Fruit fly (Drosophila melanogaster) whole organism, embryonic: ENCODE data around the gene Mlc1.

Source experiments
- CG10147 ChIP-seq: fragments of 200-800 bp; sonication (Bioruptor generic); optimal IDR thresholded peaks from 2 replicates; lab custom pipeline; 2019; ENCODE audit warnings: missing biosample characterization, mild to moderate bottlenecking, missing genetic modification characterization, moderate library complexity
- CG10321 ChIP-seq: fragments of 200-800 bp; sonication (Bioruptor generic); IDR thresholded peaks from 2 replicates; pipeline ENCODE4 v1.3.6; 2022; ENCODE audit warnings: missing biosample characterization, missing genetic modification characterization
- CG10431 ChIP-seq: fragments of 200-800 bp; sonication (Bioruptor generic); optimal IDR thresholded peaks from 3 replicates; lab custom pipeline; 2018; ENCODE audit warnings: missing biosample characterization, mild to moderate bottlenecking, missing genetic modification characterization
- CG11398 ChIP-seq: fragments of 200-800 bp; sonication (Bioruptor generic); optimal IDR thresholded peaks from 2 replicates; lab custom pipeline; 2016; ENCODE audit warnings: missing biosample characterization, missing genetic modification characterization
- CG11696 ChIP-seq: fragments of 200-800 bp; sonication (Bioruptor generic); IDR thresholded peaks from 2 replicates; pipeline ENCODE4 v1.3.6; 2022; ENCODE audit warnings: missing biosample characterization, missing genetic modification characterization
- CG15514 ChIP-seq: fragments of 200-800 bp; sonication (Bioruptor generic); optimal IDR thresholded peaks from 3 replicates; lab custom pipeline; 2017; ENCODE audit warnings: missing biosample characterization, missing genetic modification characterization, mild to moderate bottlenecking, moderate library complexity, missing genetic modification reagents
- CG17568 ChIP-seq: fragments of 200-800 bp; sonication (Bioruptor generic); optimal IDR thresholded peaks from 2 replicates; lab custom pipeline; 2018; ENCODE audit warnings: missing biosample characterization, mild to moderate bottlenecking, missing genetic modification characterization, moderate library complexity
- CG18011 ChIP-seq: fragments of 200-800 bp; sonication (Bioruptor generic); optimal IDR thresholded peaks from 2 replicates; lab custom pipeline; 2017; ENCODE audit warnings: missing biosample characterization, missing genetic modification characterization, mild to moderate bottlenecking, moderate library complexity, missing genotype
- CG2129 ChIP-seq: fragments of 200-800 bp; sonication (Bioruptor generic); IDR thresholded peaks from 2 replicates; pipeline ENCODE4 v1.3.6; 2022; ENCODE audit warnings: missing biosample characterization, missing genetic modification characterization; ENCODE audit not compliant: partially characterized antibody
- CG30020 ChIP-seq: fragments of 200-800 bp; optimal IDR thresholded peaks from 2 replicates; lab custom pipeline; 2019; ENCODE audit warnings: missing biosample characterization, mild to moderate bottlenecking, missing genetic modification characterization, moderate library complexity
- CG30431 ChIP-seq: fragments of 200-800 bp; sonication (Bioruptor generic); optimal IDR thresholded peaks from 2 replicates; lab custom pipeline; 2017; ENCODE audit warnings: missing biosample characterization, missing genetic modification characterization
- CG31365 ChIP-seq: fragments of 200-800 bp; sonication (Bioruptor generic); optimal IDR thresholded peaks from 2 replicates; lab custom pipeline; 2018; ENCODE audit warnings: missing biosample characterization, mild to moderate bottlenecking, missing genetic modification characterization
- CG32772 ChIP-seq: fragments of 200-800 bp; sonication (Bioruptor generic); IDR thresholded peaks from 2 replicates; pipeline ENCODE4 v1.3.6; 2022; ENCODE audit warnings: missing biosample characterization, missing genetic modification characterization
- CG34224 ChIP-seq: fragments of 200-800 bp; sonication (Bioruptor generic); IDR thresholded peaks from 3 replicates; pipeline ENCODE4 v1.3.6; 2022; ENCODE audit warnings: missing biosample characterization, missing genetic modification characterization; ENCODE audit not compliant: partially characterized antibody
- CG3838 ChIP-seq: fragments of 200-800 bp; sonication (Bioruptor generic); optimal IDR thresholded peaks from 3 replicates; lab custom pipeline; 2016; ENCODE audit warnings: missing biosample characterization, missing genetic modification characterization
- CG5245 ChIP-seq: fragments of 200-800 bp; sonication (Bioruptor generic); optimal IDR thresholded peaks from 3 replicates; lab custom pipeline; 2016; ENCODE audit warnings: missing biosample characterization, missing genetic modification characterization
- CG8089 ChIP-seq: fragments of 200-800 bp; sonication (Bioruptor generic); optimal IDR thresholded peaks from 3 replicates; lab custom pipeline; 2016; ENCODE audit warnings: missing biosample characterization, missing genetic modification characterization
- CHES-1-like ChIP-seq: fragments of 200-800 bp; sonication (Bioruptor generic); optimal IDR thresholded peaks from 2 replicates; lab custom pipeline; 2016; ENCODE audit warnings: missing biosample characterization, missing genetic modification characterization
- Dek ChIP-seq: fragments of 200-800 bp; sonication (Bioruptor generic); optimal IDR thresholded peaks from 3 replicates; lab custom pipeline; 2019; ENCODE audit warnings: missing biosample characterization, mild to moderate bottlenecking, missing genetic modification characterization, moderate library complexity
- GATAe ChIP-seq: fragments of 200-800 bp; sonication (Bioruptor generic); conservative IDR thresholded peaks from 2 replicates; pipeline ENCODE4 v1.3.6; 2022; ENCODE audit warnings: missing biosample characterization, missing genetic modification characterization
- H2.0 ChIP-seq: fragments of 200-800 bp; sonication (Bioruptor generic); IDR thresholded peaks from 2 replicates; pipeline ENCODE4 v1.3.6; 2022; ENCODE audit warnings: missing biosample characterization, missing genetic modification characterization
- Hey ChIP-seq: fragments of 200-800 bp; sonication (Bioruptor generic); optimal IDR thresholded peaks from 3 replicates; lab custom pipeline; 2018; ENCODE audit warnings: missing biosample characterization, mild to moderate bottlenecking, missing genetic modification characterization
- Hr39 ChIP-seq: fragments of >200 bp; optimal IDR thresholded peaks from 2 replicates; lab custom pipeline; 2017
- NFAT ChIP-seq: fragments of 200-800 bp; sonication (Bioruptor generic); IDR thresholded peaks from 2 replicates; pipeline ENCODE4 v1.3.6; 2022; ENCODE audit warnings: missing biosample characterization, missing genetic modification characterization
- Pdp1 ChIP-seq, 2 experiments: fragments of 200-800 bp; sonication (Bioruptor generic); optimal IDR thresholded peaks; 3 replicates each; lab custom pipeline; 2016; ENCODE audit warnings: missing biosample characterization in 2 of 2, missing genetic modification characterization in 2 of 2, mild to moderate bottlenecking in 1 of 2, moderate library complexity in 1 of 2
- Ptx1 ChIP-seq: fragments of 200-800 bp; sonication (Bioruptor generic); IDR thresholded peaks from 2 replicates; pipeline ENCODE4 v1.3.6; 2022; ENCODE audit warnings: missing biosample characterization, missing genetic modification characterization
- Rx ChIP-seq: fragments of 200-800 bp; sonication (Bioruptor generic); IDR thresholded peaks from 2 replicates; pipeline ENCODE4 v1.3.6; 2022; ENCODE audit warnings: missing biosample characterization, missing genetic modification characterization
- Sry-δ ChIP-seq: fragments of 200-800 bp; sonication (Bioruptor generic); optimal IDR thresholded peaks from 2 replicates; lab custom pipeline; 2016; ENCODE audit warnings: missing biosample characterization, missing genetic modification characterization
- TFAM ChIP-seq: fragments of 200-800 bp; sonication (Bioruptor generic); optimal IDR thresholded peaks from 2 replicates; lab custom pipeline; 2017; ENCODE audit warnings: missing biosample characterization, missing genetic modification characterization, inconsistent platforms
- Tbp ChIP-seq: fragments of >200 bp; optimal IDR thresholded peaks from 2 replicates; lab custom pipeline; 2018; ENCODE audit warnings: missing biosample characterization, missing genetic modification characterization
- ara ChIP-seq: fragments of 200-800 bp; sonication (Bioruptor generic); IDR thresholded peaks from 2 replicates; pipeline ENCODE4 v1.3.6; 2022; ENCODE audit warnings: missing biosample characterization, missing genetic modification characterization
- bowl ChIP-seq: fragments of 200-800 bp; sonication (Bioruptor generic); IDR thresholded peaks from 2 replicates; pipeline ENCODE4 v1.3.6; 2022; ENCODE audit warnings: missing biosample characterization, missing genetic modification characterization
- croc ChIP-seq: fragments of 200-800 bp; sonication (Bioruptor generic); conservative IDR thresholded peaks from 3 replicates; pipeline ENCODE4 v1.3.6; 2022; ENCODE audit warnings: missing biosample characterization, missing genetic modification characterization
- dm ChIP-seq: fragments of 200-800 bp; sonication (Bioruptor generic); optimal IDR thresholded peaks from 3 replicates; lab custom pipeline; 2016; ENCODE audit warnings: missing biosample characterization, missing genetic modification characterization
- gem ChIP-seq: fragments of 200-800 bp; sonication (Bioruptor generic); optimal IDR thresholded peaks from 2 replicates; lab custom pipeline; 2019; ENCODE audit warnings: missing biosample characterization, mild to moderate bottlenecking, missing genetic modification characterization, moderate library complexity
- gt ChIP-seq: fragments of 200-800 bp; sonication (Bioruptor generic); IDR thresholded peaks from 2 replicates; pipeline ENCODE4 v1.3.6; 2022; ENCODE audit warnings: missing biosample characterization, missing genetic modification characterization
- ham ChIP-seq: fragments of 200-800 bp; sonication (Bioruptor generic); IDR thresholded peaks from 2 replicates; pipeline ENCODE4 v1.3.6; 2022; ENCODE audit warnings: missing biosample characterization, missing genetic modification characterization
- knrl ChIP-seq: fragments of 200-800 bp; sonication (Bioruptor generic); IDR thresholded peaks from 3 replicates; pipeline ENCODE4 v1.3.6; 2022; ENCODE audit warnings: missing biosample characterization, missing genetic modification characterization; ENCODE audit not compliant: partially characterized antibody
- lola ChIP-seq, 3 experiments: fragments of >200 bp in 2 of 3; fragments of 200-800 bp in 1 of 3; sonication (Bioruptor generic) in 1 of 3; optimal IDR thresholded peaks; 2 replicates each; lab custom pipeline; 2017 to 2019; ENCODE audit warnings: missing biosample characterization in 3 of 3, missing genetic modification characterization in 3 of 3, mild to moderate bottlenecking in 1 of 3, moderate library complexity in 1 of 3
- nau ChIP-seq: fragments of 200-800 bp; sonication (Bioruptor generic); optimal IDR thresholded peaks from 3 replicates; lab custom pipeline; 2017; ENCODE audit warnings: missing biosample characterization, mild to moderate bottlenecking, missing genetic modification characterization, missing genetic modification reagents
- scrt ChIP-seq: fragments of 200-800 bp; sonication (Bioruptor generic); optimal IDR thresholded peaks from 2 replicates; lab custom pipeline; 2018; ENCODE audit warnings: missing biosample characterization, mild to moderate bottlenecking, missing genetic modification characterization, moderate library complexity
- sim ChIP-seq: fragments of 200-800 bp; sonication (Bioruptor generic); IDR thresholded peaks from 2 replicates; pipeline ENCODE4 v1.3.6; 2022; ENCODE audit warnings: missing biosample characterization, missing genetic modification characterization
- slp2 ChIP-seq: fragments of 200-800 bp; sonication (Bioruptor generic); optimal IDR thresholded peaks from 2 replicates; lab custom pipeline; 2016; ENCODE audit warnings: missing biosample characterization, missing genetic modification characterization
- sob ChIP-seq: fragments of 200-800 bp; sonication (Bioruptor generic); IDR thresholded peaks from 2 replicates; pipeline ENCODE4 v1.3.6; 2022; ENCODE audit warnings: missing biosample characterization, missing genetic modification characterization
- ssp ChIP-seq: fragments of 200-800 bp; sonication (Bioruptor generic); IDR thresholded peaks from 2 replicates; pipeline ENCODE4 v1.3.6; 2022; ENCODE audit warnings: missing biosample characterization, missing genetic modification characterization
- twi ChIP-seq: fragments of 200-800 bp; optimal IDR thresholded peaks from 2 replicates; lab custom pipeline; 2019; ENCODE audit warnings: missing biosample characterization, mild to moderate bottlenecking, missing genetic modification characterization, moderate library complexity
- tx ChIP-seq: fragments of 200-800 bp; sonication (Bioruptor generic); optimal IDR thresholded peaks from 2 replicates; lab custom pipeline; 2016; ENCODE audit warnings: missing biosample characterization, missing genetic modification characterization
- yki ChIP-seq: fragments of >200 bp; optimal IDR thresholded peaks from 3 replicates; lab custom pipeline; 2018

Gene Mlc1

DNA sequence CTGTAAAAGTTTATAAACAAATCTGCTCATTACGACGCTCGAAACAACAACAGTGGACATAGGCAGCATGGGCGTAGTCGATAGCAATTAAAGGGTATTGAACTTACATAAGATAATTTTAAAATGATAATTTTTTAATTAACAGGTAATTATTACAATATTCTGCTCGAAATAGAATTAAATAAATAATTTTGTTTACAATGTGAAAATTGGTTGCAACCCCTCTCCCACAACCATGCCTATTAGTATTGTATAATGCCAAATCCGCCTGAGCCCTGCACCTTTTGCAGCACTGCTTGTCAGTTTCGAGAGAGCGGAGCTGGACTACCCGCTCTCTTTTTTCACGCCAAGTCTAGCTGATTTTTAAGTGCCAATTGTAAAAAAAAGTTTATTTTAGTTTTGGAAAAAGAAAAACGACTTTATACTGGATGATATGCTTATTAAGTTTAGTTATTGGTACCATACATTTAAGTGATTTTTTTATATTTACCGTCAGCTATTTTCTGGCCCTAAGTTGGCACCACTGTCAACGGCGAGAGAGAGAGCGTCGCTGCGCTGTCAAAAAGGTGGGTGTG lies 23.9 kb downstream of the Mlc1 start, which contains the start of the genes CG5611 and Mtl (continued):
- peak; percentile 98 for TF ChIP-seq CG11696
- peak; percentile 88 for TF ChIP-seq CG11398 (GFP tag; lab: Kevin White, UChicago)
- peak; percentile 100 for TF ChIP-seq sob (GFP tag; lab: Robert Waterston, UW)
- peak; percentile 99 for TF ChIP-seq ham (GFP tag; lab: Robert Waterston, UW)
- TF ChIP-seq yki: no peak
- TF ChIP-seq Hey (tag; lab: Kevin White, UChicago): peak; percentile 97
- TF ChIP-seq slp2: peak; percentile 95
- peak; percentile 99 for TF ChIP-seq CG17568
- peak; percentile 100 for TF ChIP-seq bowl (GFP tag; lab: Robert Waterston, UW)
- TF ChIP-seq lola (GFP tag; optimal IDR thresholded peaks at IDR 0.05; lab: Kevin White, UChicago): peak in 1 of 3 experiments; percentile 100
- peak; percentile 96 for TF ChIP-seq tx
- peak; percentile 100 for TF ChIP-seq gem (tag; lab: Kevin White, UChicago)
- TF ChIP-seq CG34224 (GFP tag; lab: Robert Waterston, UW): no peak
- TF ChIP-seq CG10321 (GFP tag; lab: Robert Waterston, UW): peak; percentile 91
- TF ChIP-seq ssp (GFP tag; lab: Robert Waterston, UW): peak; percentile 98
- peak; percentile 44; the same call in 1 of the 3 replicates for TF ChIP-seq knrl (GFP tag; lab: Robert Waterston, UW)
- TF ChIP-seq scrt (GFP tag; lab: Kevin White, UChicago): peak; percentile 97
- peak; percentile 95 for TF ChIP-seq CG15514 (GFP tag; lab: Kevin White, UChicago)
- TF ChIP-seq CG30431 (GFP tag; lab: Kevin White, UChicago): peak; percentile 99
- no peak for TF ChIP-seq CG2129
- TF ChIP-seq CG10147 (GFP tag; lab: Kevin White, UChicago): peak; percentile 99
- TF ChIP-seq TFAM (GFP tag; lab: Kevin White, UChicago): peak; percentile 95
- peak; percentile 94 for TF ChIP-seq CG18011 (GFP tag; lab: Kevin White, UChicago)
- peak; percentile 96 for TF ChIP-seq CG8089 (GFP tag; lab: Kevin White, UChicago)
- peak; percentile 97 for TF ChIP-seq CG3838 (GFP tag; lab: Kevin White, UChicago)
- peak; percentile 100 for TF ChIP-seq Ptx1
- peak; percentile 96 for TF ChIP-seq dm (GFP tag; lab: Kevin White, UChicago)
- TF ChIP-seq Hr39 (lab: Kevin White, UChicago): no peak
- TF ChIP-seq CG32772 (GFP tag; lab: Robert Waterston, UW): peak; percentile 100
- peak; percentile 77 for TF ChIP-seq Tbp (GFP tag; lab: Kevin White, UChicago)
- peak; percentile 100 for TF ChIP-seq NFAT
- peak; percentile 99 for TF ChIP-seq sim (GFP tag; lab: Robert Waterston, UW)
- TF ChIP-seq Sry-δ (GFP tag; lab: Kevin White, UChicago): peak; percentile 69
- TF ChIP-seq gt (GFP tag; lab: Robert Waterston, UW): peak; percentile 99
- TF ChIP-seq CG30020 (tag; lab: Kevin White, UChicago): peak; percentile 93
- TF ChIP-seq croc (GFP tag; lab: Robert Waterston, UW): peak; percentile 100
- peak; percentile 99 for TF ChIP-seq GATAe (GFP tag; lab: Robert Waterston, UW)
- peak; percentile 99 for TF ChIP-seq Pdp1 (GFP tag; optimal IDR thresholded peaks at IDR 0.05; lab: Kevin White, UChicago)
- peak; percentile 99 for TF ChIP-seq CG5245 (GFP tag; lab: Kevin White, UChicago)
- TF ChIP-seq CG31365 (tag; lab: Kevin White, UChicago): peak; percentile 94
- peak; percentile 100 for TF ChIP-seq twi
- TF ChIP-seq CG10431 (GFP tag; lab: Kevin White, UChicago): peak; percentile 98
- TF ChIP-seq H2.0: peak; percentile 100
- peak; percentile 100 for TF ChIP-seq Dek (tag; lab: Kevin White, UChicago)
- TF ChIP-seq nau: peak; percentile 99
- peak; percentile 96 for TF ChIP-seq CHES-1-like (GFP tag; lab: Kevin White, UChicago)
- TF ChIP-seq Rx (GFP tag; lab: Robert Waterston, UW): peak; percentile 100
- TF ChIP-seq ara: peak; percentile 100
